Worm (Caenorhabditis elegans): ENCODE data around the gene F47B8.1.

- TF ChIP-seq ztf-11 (tag; optimal IDR thresholded peaks at IDR 0.05) (no peak), unc-39 (tag; optimal IDR thresholded peaks at IDR 0.05) (no peak), ces-1 (GFP tag; optimal IDR thresholded peaks at IDR 0.05) (no peak), snpc-4 (tag; optimal IDR thresholded peaks at IDR 0.05) (no peak), nhr-237 (tag; optimal IDR thresholded peaks at IDR 0.05) (no peak), sem-2 (GFP tag; optimal IDR thresholded peaks at IDR 0.05) (no peak)
Observed at ce11 chrV:14296499-14296898, 17.6 kb downstream of the F47B8.1 start, which contains the start of gene F14D7.3.

All from whole organism, mixed stage, embryonic.